Fruit fly (Drosophila melanogaster) whole organism, embryonic: ENCODE measurements around the gene Acp76A.

Source experiments
- B-H2 ChIP-seq: fragments of 200-800 bp; sonication (Bioruptor generic); optimal IDR thresholded peaks from 2 replicates; lab custom pipeline; 2018; ENCODE audit warnings: missing biosample characterization, mild to moderate bottlenecking, missing genetic modification characterization
- CG11695 ChIP-seq: fragments of 200-800 bp; sonication (Bioruptor generic); IDR thresholded peaks from 3 replicates; pipeline ENCODE4 v1.3.6; 2022; ENCODE audit warnings: missing biosample characterization, missing genetic modification characterization
- CG12659 ChIP-seq: fragments of 200-800 bp; sonication (Bioruptor generic); optimal IDR thresholded peaks from 3 replicates; lab custom pipeline; 2017; ENCODE audit warnings: mild to moderate bottlenecking, missing biosample characterization, missing genetic modification reagents, missing genetic modification characterization
- CG13424 ChIP-seq: fragments of 200-800 bp; sonication (Bioruptor generic); optimal IDR thresholded peaks from 2 replicates; lab custom pipeline; 2019; ENCODE audit warnings: missing biosample characterization, mild to moderate bottlenecking, missing genetic modification characterization, moderate library complexity
- CG13775 ChIP-seq: fragments of 200-800 bp; sonication (Bioruptor generic); optimal IDR thresholded peaks from 3 replicates; lab custom pipeline; 2017; ENCODE audit warnings: missing biosample characterization, mild to moderate bottlenecking, missing genetic modification characterization
- CG14710 ChIP-seq: fragments of 200-800 bp; sonication (Bioruptor generic); optimal IDR thresholded peaks from 3 replicates; lab custom pipeline; 2019; ENCODE audit warnings: missing biosample characterization, mild to moderate bottlenecking, missing genetic modification characterization, moderate library complexity
- CG15269 ChIP-seq: fragments of 200-800 bp; sonication (Bioruptor generic); optimal IDR thresholded peaks from 2 replicates; lab custom pipeline; 2018; ENCODE audit warnings: missing biosample characterization, mild to moderate bottlenecking, missing genetic modification characterization, moderate library complexity
- CG17361 ChIP-seq: fragments of 200-800 bp; sonication (Bioruptor generic); IDR thresholded peaks from 3 replicates; pipeline ENCODE4 v1.3.6; 2022; ENCODE audit warnings: missing biosample characterization, missing genetic modification characterization
- CG17385 ChIP-seq: fragments of 200-800 bp; sonication (Bioruptor generic); optimal IDR thresholded peaks from 3 replicates; lab custom pipeline; 2018; ENCODE audit warnings: missing biosample characterization, mild to moderate bottlenecking, missing genetic modification characterization
- CG1792 ChIP-seq: fragments of 200-800 bp; sonication (Bioruptor generic); optimal IDR thresholded peaks from 2 replicates; lab custom pipeline; 2016; ENCODE audit warnings: missing biosample characterization, missing genetic modification characterization
- CG2199 ChIP-seq: fragments of 200-800 bp; sonication (Bioruptor generic); IDR thresholded peaks from 3 replicates; pipeline ENCODE4 v1.3.6; 2022; ENCODE audit warnings: missing biosample characterization, missing genetic modification characterization
- CG3847 ChIP-seq: fragments of 200-800 bp; sonication (Bioruptor generic); IDR thresholded peaks from 2 replicates; pipeline ENCODE4 v1.3.6; 2022; ENCODE audit warnings: missing biosample characterization, missing genetic modification characterization
- CG6765 ChIP-seq: fragments of 200-800 bp; sonication (Bioruptor generic); optimal IDR thresholded peaks from 3 replicates; lab custom pipeline; 2017; ENCODE audit warnings: missing biosample characterization, mild to moderate bottlenecking, missing genetic modification characterization
- CG7556 ChIP-seq: fragments of 200-800 bp; sonication (Bioruptor generic); optimal IDR thresholded peaks from 2 replicates; lab custom pipeline; 2017; ENCODE audit warnings: missing biosample characterization, mild to moderate bottlenecking, missing genetic modification characterization
- CG7839 ChIP-seq: fragments of 200-800 bp; sonication (Bioruptor generic); optimal IDR thresholded peaks from 3 replicates; lab custom pipeline; 2018; ENCODE audit warnings: missing biosample characterization, mild to moderate bottlenecking, missing genetic modification characterization, moderate library complexity
- CG8388 ChIP-seq: fragments of 200-800 bp; sonication (Bioruptor generic); optimal IDR thresholded peaks from 2 replicates; lab custom pipeline; 2019; ENCODE audit warnings: missing biosample characterization, mild to moderate bottlenecking, missing genetic modification characterization, moderate library complexity
- CG8924 ChIP-seq: fragments of 200-800 bp; optimal IDR thresholded peaks from 3 replicates; lab custom pipeline; 2019; ENCODE audit warnings: missing biosample characterization, mild to moderate bottlenecking, missing genetic modification characterization, moderate library complexity
- CG9437 ChIP-seq: fragments of 200-800 bp; sonication (Bioruptor generic); optimal IDR thresholded peaks from 2 replicates; lab custom pipeline; 2018; ENCODE audit warnings: missing biosample characterization, mild to moderate bottlenecking, missing genetic modification characterization
- D19A ChIP-seq: fragments of 200-800 bp; optimal IDR thresholded peaks from 3 replicates; lab custom pipeline; 2019; ENCODE audit warnings: missing biosample characterization, mild to moderate bottlenecking, missing genetic modification characterization, moderate library complexity
- Deaf1 ChIP-seq: fragments of 200-800 bp; optimal IDR thresholded peaks from 3 replicates; lab custom pipeline; 2019; ENCODE audit warnings: missing biosample characterization, mild to moderate bottlenecking, missing genetic modification characterization, moderate library complexity
- Dfd ChIP-seq, 2 experiments: fragments of >200 bp; optimal IDR thresholded peaks; 2 replicates each; lab custom pipeline; 2017; ENCODE audit warnings: missing biosample characterization in 2 of 2, missing genetic modification characterization in 2 of 2
- Dip2 ChIP-seq: fragments of 200-800 bp; sonication (Bioruptor generic); IDR thresholded peaks from 2 replicates; pipeline ENCODE4 v1.3.6; 2022; ENCODE audit warnings: missing biosample characterization, missing genetic modification characterization
- HHEX ChIP-seq: fragments of 200-800 bp; sonication (Bioruptor generic); optimal IDR thresholded peaks from 3 replicates; lab custom pipeline; 2017; ENCODE audit warnings: missing biosample characterization, mild to moderate bottlenecking, missing genetic modification characterization, missing genetic modification reagents
- Hr51 ChIP-seq, 2 experiments: fragments of 200-800 bp; sonication (Bioruptor generic); optimal IDR thresholded peaks; 2 replicates in 1 of 2; 3 replicates in 1 of 2; lab custom pipeline; 2016 to 2018; ENCODE audit warnings: missing biosample characterization in 2 of 2, missing genetic modification characterization in 2 of 2, mild to moderate bottlenecking in 1 of 2, moderate library complexity in 1 of 2
- Hr78 ChIP-seq, 2 experiments: fragments of 200-800 bp in 1 of 2; fragments of >200 bp in 1 of 2; sonication (Bioruptor generic) in 1 of 2; optimal IDR thresholded peaks; 2 replicates each; lab custom pipeline; 2017 to 2019; ENCODE audit warnings: missing biosample characterization in 2 of 2, missing genetic modification characterization in 2 of 2, mild to moderate bottlenecking in 1 of 2, moderate library complexity in 1 of 2
- Poxn ChIP-seq: fragments of 200-800 bp; sonication (Bioruptor generic); IDR thresholded peaks from 2 replicates; pipeline ENCODE4 v1.3.6; 2022; ENCODE audit warnings: missing biosample characterization, missing genetic modification characterization
- Sox100B ChIP-seq: fragments of 200-800 bp; sonication (Bioruptor generic); optimal IDR thresholded peaks from 3 replicates; lab custom pipeline; 2018; ENCODE audit warnings: missing biosample characterization, mild to moderate bottlenecking, missing genetic modification characterization
- Xbp1 ChIP-seq: fragments of 200-800 bp; sonication (Bioruptor generic); optimal IDR thresholded peaks from 3 replicates; lab custom pipeline; 2016; ENCODE audit warnings: missing biosample characterization, mild to moderate bottlenecking, missing genetic modification characterization
- Xrp1 ChIP-seq: fragments of 200-800 bp; sonication (Bioruptor generic); IDR thresholded peaks from 2 replicates; pipeline ENCODE4 v1.3.6; 2022; ENCODE audit warnings: missing biosample characterization, missing genetic modification characterization
- ara ChIP-seq: fragments of 200-800 bp; sonication (Bioruptor generic); IDR thresholded peaks from 2 replicates; pipeline ENCODE4 v1.3.6; 2022; ENCODE audit warnings: missing biosample characterization, missing genetic modification characterization
- bowl ChIP-seq: fragments of 200-800 bp; sonication (Bioruptor generic); IDR thresholded peaks from 2 replicates; pipeline ENCODE4 v1.3.6; 2022; ENCODE audit warnings: missing biosample characterization, missing genetic modification characterization
- croc ChIP-seq: fragments of 200-800 bp; sonication (Bioruptor generic); conservative IDR thresholded peaks from 3 replicates; pipeline ENCODE4 v1.3.6; 2022; ENCODE audit warnings: missing biosample characterization, missing genetic modification characterization
- crol ChIP-seq: fragments of 200-800 bp; sonication (Bioruptor generic); IDR thresholded peaks from 2 replicates; pipeline ENCODE4 v1.3.6; 2022; ENCODE audit warnings: missing biosample characterization, missing genetic modification characterization
- dmrt99B ChIP-seq: fragments of 200-800 bp; sonication (Bioruptor generic); optimal IDR thresholded peaks from 2 replicates; lab custom pipeline; 2018; ENCODE audit warnings: missing biosample characterization, mild to moderate bottlenecking, missing genetic modification characterization, moderate library complexity
- dpn ChIP-seq, 2 experiments: fragments of 200-800 bp; sonication (Bioruptor generic); optimal IDR thresholded peaks; 3 replicates each; lab custom pipeline; 2016; ENCODE audit warnings: missing biosample characterization in 2 of 2, missing genetic modification characterization in 2 of 2
- eyg ChIP-seq: fragments of 200-800 bp; sonication (Bioruptor generic); optimal IDR thresholded peaks from 3 replicates; lab custom pipeline; 2016; ENCODE audit warnings: missing biosample characterization, missing genetic modification characterization
- fd96Cb ChIP-seq: fragments of 200-800 bp; sonication (Bioruptor generic); optimal IDR thresholded peaks from 2 replicates; lab custom pipeline; 2018; ENCODE audit warnings: missing biosample characterization, mild to moderate bottlenecking, missing genetic modification characterization, moderate library complexity
- grau ChIP-seq: fragments of 200-800 bp; optimal IDR thresholded peaks from 3 replicates; lab custom pipeline; 2019; ENCODE audit warnings: missing biosample characterization, mild to moderate bottlenecking, missing genetic modification characterization, moderate library complexity
- gsb-n ChIP-seq: fragments of 200-800 bp; sonication (Bioruptor generic); optimal IDR thresholded peaks from 3 replicates; lab custom pipeline; 2018; ENCODE audit warnings: missing biosample characterization, mild to moderate bottlenecking, missing genetic modification characterization
- inv ChIP-seq: fragments of 200-800 bp; sonication (Bioruptor generic); IDR thresholded peaks from 2 replicates; pipeline ENCODE4 v1.3.6; 2022; ENCODE audit warnings: missing biosample characterization, missing genetic modification characterization; ENCODE audit not compliant: partially characterized antibody
- mirr ChIP-seq: fragments of 200-800 bp; sonication (Bioruptor generic); optimal IDR thresholded peaks from 3 replicates; lab custom pipeline; 2018; ENCODE audit warnings: missing biosample characterization, mild to moderate bottlenecking, missing genetic modification characterization
- nau ChIP-seq: fragments of 200-800 bp; sonication (Bioruptor generic); optimal IDR thresholded peaks from 3 replicates; lab custom pipeline; 2017; ENCODE audit warnings: missing biosample characterization, mild to moderate bottlenecking, missing genetic modification characterization, missing genetic modification reagents
- nmo ChIP-seq: fragments of 200-800 bp; sonication (Bioruptor generic); optimal IDR thresholded peaks from 2 replicates; lab custom pipeline; 2018; ENCODE audit warnings: missing biosample characterization, mild to moderate bottlenecking, missing genetic modification characterization, moderate library complexity
- oc ChIP-seq: fragments of 200-800 bp; sonication (Bioruptor generic); optimal IDR thresholded peaks from 2 replicates; lab custom pipeline; 2018; ENCODE audit warnings: missing biosample characterization, mild to moderate bottlenecking, missing genetic modification characterization, moderate library complexity
- phol ChIP-seq: fragments of 200-800 bp; sonication (Bioruptor generic); optimal IDR thresholded peaks from 3 replicates; lab custom pipeline; 2018; ENCODE audit warnings: missing biosample characterization, mild to moderate bottlenecking, missing genetic modification characterization, moderate library complexity
- pita ChIP-seq: fragments of 200-800 bp; sonication (Bioruptor generic); optimal IDR thresholded peaks from 2 replicates; lab custom pipeline; 2017; ENCODE audit warnings: missing biosample characterization, mild to moderate bottlenecking, missing genetic modification characterization
- row ChIP-seq: fragments of 200-800 bp; sonication (Bioruptor generic); IDR thresholded peaks from 3 replicates; pipeline ENCODE4 v1.3.6; 2022; ENCODE audit warnings: missing biosample characterization, missing genetic modification characterization
- sens ChIP-seq: fragments of 200-800 bp; sonication (Bioruptor generic); peaks from one replicate; lab custom pipeline; 2016; ENCODE audit warnings: missing biosample characterization, missing genetic modification characterization
- twi ChIP-seq: fragments of 200-800 bp; optimal IDR thresholded peaks from 2 replicates; lab custom pipeline; 2019; ENCODE audit warnings: missing biosample characterization, mild to moderate bottlenecking, missing genetic modification characterization, moderate library complexity
- unc-4 ChIP-seq: fragments of 200-800 bp; sonication (Bioruptor generic); IDR thresholded peaks from 2 replicates; pipeline ENCODE4 v1.3.6; 2022; ENCODE audit warnings: missing biosample characterization, missing genetic modification characterization; ENCODE audit not compliant: partially characterized antibody

The Acp76A gene

DNA sequence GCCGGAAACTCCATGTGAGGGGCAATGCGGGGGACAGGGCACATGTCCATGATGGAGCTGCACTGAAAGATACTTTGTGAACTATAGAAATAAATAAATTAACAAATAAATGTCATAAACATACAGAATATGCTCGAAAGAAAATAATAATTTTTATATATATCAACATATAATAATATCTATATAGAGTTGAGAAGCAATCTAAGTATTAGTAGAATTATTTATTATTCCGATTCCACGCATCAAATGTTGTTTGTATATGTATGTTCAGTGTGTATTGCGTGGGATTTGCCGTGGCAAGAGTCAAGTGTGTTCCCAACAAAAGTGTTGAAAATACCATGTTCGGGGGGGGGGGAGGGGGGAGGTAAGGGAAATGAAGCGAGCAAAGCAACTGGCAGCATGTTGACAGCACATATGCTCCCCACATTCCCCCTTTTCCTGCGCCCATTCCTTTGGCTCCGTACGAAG lies 5.1 kb upstream of the Acp76A start (continued):
- peak; percentile 4 for TF ChIP-seq CG17385 (GFP tag; lab: Kevin White, UChicago)
- TF ChIP-seq mirr (GFP tag; lab: Kevin White, UChicago): no peak
- peak; percentile 66 for TF ChIP-seq CG17361 (GFP tag; lab: Robert Waterston, UW)
- TF ChIP-seq phol (tag; lab: Kevin White, UChicago): peak; percentile 21
- peak; percentile 24 for TF ChIP-seq CG7556 (GFP tag; lab: Kevin White, UChicago)
- peak; percentile 38 for TF ChIP-seq CG7839 (tag; lab: Kevin White, UChicago)
- peak; percentile 6 for TF ChIP-seq CG13424 (tag; lab: Kevin White, UChicago)
- TF ChIP-seq Xbp1 (GFP tag; lab: Kevin White, UChicago): no peak
- peak; percentile 63 for TF ChIP-seq D19A (tag; lab: Kevin White, UChicago)
- TF ChIP-seq CG2199 (GFP tag; lab: Robert Waterston, UW): 0 out of 3 replicates have a peak, but pooled peaks have one; percentile 28
- peak; percentile 19 for TF ChIP-seq nau (GFP tag; lab: Kevin White, UChicago)
- TF ChIP-seq CG11695 (GFP tag; lab: Robert Waterston, UW): no peak
- TF ChIP-seq CG8388 (GFP tag; lab: Kevin White, UChicago): peak; percentile 42
- peak; percentile 17 for TF ChIP-seq CG14710 (tag; lab: Kevin White, UChicago)
- TF ChIP-seq CG1792 (GFP tag; lab: Kevin White, UChicago): no peak
- TF ChIP-seq ara (GFP tag; lab: Robert Waterston, UW): no peak
- peak; percentile 69 for TF ChIP-seq sens
- peak; percentile 5 for TF ChIP-seq fd96Cb
- TF ChIP-seq CG3847 (GFP tag; lab: Robert Waterston, UW): no peak
- TF ChIP-seq oc (tag; lab: Kevin White, UChicago): peak; percentile 63
- peak; percentile 48 for TF ChIP-seq nmo
- peak in 1 of 2 experiments; percentile 45 for TF ChIP-seq Hr51 (GFP tag; optimal IDR thresholded peaks at IDR 0.05; lab: Kevin White, UChicago)
- peak in 1 of 2 experiments; percentile 1 for TF ChIP-seq dpn (GFP tag; optimal IDR thresholded peaks at IDR 0.05; lab: Kevin White, UChicago)
- peak; percentile 22 for TF ChIP-seq Sox100B (GFP tag; lab: Kevin White, UChicago)
- TF ChIP-seq Deaf1: peak; percentile 2
- peak; percentile 23 for TF ChIP-seq CG9437 (GFP tag; lab: Kevin White, UChicago)
- TF ChIP-seq CG8924 (tag; lab: Kevin White, UChicago): peak; percentile 32
- no peak for TF ChIP-seq B-H2 (GFP tag; lab: Kevin White, UChicago)
- TF ChIP-seq CG6765 (GFP tag; lab: Kevin White, UChicago): no peak
- TF ChIP-seq Xrp1 (GFP tag; lab: Robert Waterston, UW): peak; percentile 70
- TF ChIP-seq Dip2: no peak
- TF ChIP-seq gsb-n: peak; percentile 50
- no peak for TF ChIP-seq eyg
- TF ChIP-seq inv (GFP tag; lab: Robert Waterston, UW): no peak
- peak; percentile 11 for TF ChIP-seq HHEX (GFP tag; lab: Kevin White, UChicago)
- TF ChIP-seq CG13775 (GFP tag; lab: Kevin White, UChicago): no peak
- peak; percentile 59 for TF ChIP-seq dmrt99B (tag; lab: Kevin White, UChicago)
- TF ChIP-seq CG12659: peak; percentile 10
- no peak for TF ChIP-seq pita (GFP tag; lab: Kevin White, UChicago)
- TF ChIP-seq crol (GFP tag; lab: Robert Waterston, UW): peak; percentile 95
- TF ChIP-seq twi: peak; percentile 64
- peak; percentile 15; the same call in 1 of the 3 replicates for TF ChIP-seq croc
- no peak for TF ChIP-seq Poxn (GFP tag; lab: Robert Waterston, UW)
- peak; percentile 58; the same call in 2 of the 3 replicates for TF ChIP-seq row (GFP tag; lab: Robert Waterston, UW)
- TF ChIP-seq bowl: no peak
- TF ChIP-seq Dfd (GFP tag; optimal IDR thresholded peaks at IDR 0.05; lab: Kevin White, UChicago): no peak
- peak; percentile 26 for TF ChIP-seq CG15269 (tag; lab: Kevin White, UChicago)
- peak in 1 of 2 experiments; percentile 36 for TF ChIP-seq Hr78 (GFP tag; optimal IDR thresholded peaks at IDR 0.05; lab: Kevin White, UChicago)
- no peak for TF ChIP-seq unc-4
- peak; percentile 42 for TF ChIP-seq grau (tag; lab: Kevin White, UChicago)
